Worm (Caenorhabditis elegans): ENCODE results near the gene lin-38.

DNA sequence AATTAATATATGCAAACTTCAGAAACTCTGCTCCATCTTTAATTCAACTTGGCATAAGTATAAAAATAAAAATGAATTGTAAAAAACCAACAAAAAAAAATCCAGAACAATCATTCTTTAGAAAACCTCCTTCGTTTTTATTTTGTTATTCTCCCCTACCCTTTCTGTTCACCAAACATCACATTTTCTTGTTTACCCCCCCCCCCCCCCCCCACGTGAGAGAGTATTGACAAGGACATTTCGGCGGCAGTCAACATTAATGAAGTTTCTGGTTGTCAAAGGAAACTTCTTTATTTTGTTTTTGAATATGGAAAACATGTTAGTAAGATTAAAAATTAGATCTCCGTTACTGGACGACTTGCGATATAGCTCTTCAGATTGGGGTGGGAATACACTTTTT lies 38.8 kb downstream of the lin-38 start:
- no peak for TF ChIP-seq lin-15B (tag; optimal IDR thresholded peaks at IDR 0.05)
- TF ChIP-seq skn-1 (tag; optimal IDR thresholded peaks at IDR 0.05) = no peak
- TF ChIP-seq nhr-10 (tag; optimal IDR thresholded peaks at IDR 0.05) = no peak
- no peak for TF ChIP-seq ZK546.5 (tag; optimal IDR thresholded peaks at IDR 0.05)
- no peak for TF ChIP-seq lir-3 (tag; optimal IDR thresholded peaks at IDR 0.05)
- TF ChIP-seq ces-1 (GFP tag; optimal IDR thresholded peaks at IDR 0.05) = no peak
- no peak for TF ChIP-seq pqm-1 (tag; optimal IDR thresholded peaks at IDR 0.05)
- no peak for TF ChIP-seq lin-13 (GFP tag; optimal IDR thresholded peaks at IDR 0.05)
